Fruit fly (Drosophila melanogaster) whole organism, embryonic: Measurements from ENCODE around the gene CG4278.

Source experiments
- CG11560 ChIP-seq: fragments of 200-800 bp; sonication (Bioruptor generic); IDR thresholded peaks from 3 replicates; pipeline ENCODE4 v1.3.6; 2022; ENCODE audit warnings: missing biosample characterization, missing genetic modification characterization
- CG12299 ChIP-seq: fragments of 200-800 bp; sonication (Bioruptor generic); optimal IDR thresholded peaks from 2 replicates; lab custom pipeline; 2018; ENCODE audit warnings: missing biosample characterization, mild to moderate bottlenecking, missing genetic modification characterization
- CG12769 ChIP-seq: fragments of 200-800 bp; sonication (Bioruptor generic); optimal IDR thresholded peaks from 2 replicates; lab custom pipeline; 2019; ENCODE audit warnings: missing biosample characterization, mild to moderate bottlenecking, missing genetic modification characterization, moderate library complexity
- CG13894 ChIP-seq: fragments of 200-800 bp; sonication (Bioruptor generic); optimal IDR thresholded peaks from 3 replicates; lab custom pipeline; 2018; ENCODE audit warnings: missing biosample characterization, mild to moderate bottlenecking, missing genetic modification characterization, moderate library complexity
- CG17385 ChIP-seq: fragments of 200-800 bp; sonication (Bioruptor generic); optimal IDR thresholded peaks from 3 replicates; lab custom pipeline; 2018; ENCODE audit warnings: missing biosample characterization, mild to moderate bottlenecking, missing genetic modification characterization
- CG2199 ChIP-seq: fragments of 200-800 bp; sonication (Bioruptor generic); IDR thresholded peaks from 3 replicates; pipeline ENCODE4 v1.3.6; 2022; ENCODE audit warnings: missing biosample characterization, missing genetic modification characterization
- CG2678 ChIP-seq: fragments of 200-800 bp; sonication (Bioruptor generic); optimal IDR thresholded peaks from 3 replicates; lab custom pipeline; 2019; ENCODE audit warnings: missing biosample characterization, mild to moderate bottlenecking, missing genetic modification characterization, moderate library complexity
- CG3281 ChIP-seq: fragments of 200-800 bp; sonication (Bioruptor generic); optimal IDR thresholded peaks from 3 replicates; lab custom pipeline; 2017; ENCODE audit warnings: missing biosample characterization, mild to moderate bottlenecking, missing genetic modification characterization
- CG34224 ChIP-seq: fragments of 200-800 bp; sonication (Bioruptor generic); IDR thresholded peaks from 3 replicates; pipeline ENCODE4 v1.3.6; 2022; ENCODE audit warnings: missing biosample characterization, missing genetic modification characterization; ENCODE audit not compliant: partially characterized antibody
- CG6854 ChIP-seq: fragments of 200-800 bp; sonication (Bioruptor generic); optimal IDR thresholded peaks from 3 replicates; lab custom pipeline; 2017; ENCODE audit warnings: missing biosample characterization, mild to moderate bottlenecking, missing genetic modification characterization
- CG7271 ChIP-seq: fragments of 200-800 bp; sonication (Bioruptor generic); optimal IDR thresholded peaks from 2 replicates; lab custom pipeline; 2018; ENCODE audit warnings: missing biosample characterization, mild to moderate bottlenecking, missing genetic modification characterization, moderate library complexity
- CG7987 ChIP-seq: fragments of 200-800 bp; sonication (Bioruptor generic); optimal IDR thresholded peaks from 2 replicates; lab custom pipeline; 2018; ENCODE audit warnings: missing biosample characterization, mild to moderate bottlenecking, missing genetic modification characterization, moderate library complexity
- CrebB ChIP-seq: fragments of 200-800 bp; sonication (Bioruptor generic); optimal IDR thresholded peaks from 3 replicates; lab custom pipeline; 2018; ENCODE audit warnings: missing biosample characterization, mild to moderate bottlenecking, missing genetic modification characterization
- Dll ChIP-seq: fragments of 200-800 bp; sonication (Bioruptor generic); IDR thresholded peaks from 4 replicates; pipeline ENCODE4 v1.3.6; 2022; ENCODE audit warnings: missing biosample characterization, missing genetic modification characterization; ENCODE audit not compliant: partially characterized antibody
- Drgx ChIP-seq: fragments of 200-800 bp; sonication (Bioruptor generic); IDR thresholded peaks from 2 replicates; pipeline ENCODE4 v1.3.6; 2022; ENCODE audit warnings: missing biosample characterization, missing genetic modification characterization
- HHEX ChIP-seq: fragments of 200-800 bp; sonication (Bioruptor generic); optimal IDR thresholded peaks from 3 replicates; lab custom pipeline; 2017; ENCODE audit warnings: missing biosample characterization, mild to moderate bottlenecking, missing genetic modification characterization, missing genetic modification reagents
- HmgZ ChIP-seq: fragments of 200-800 bp; sonication (Bioruptor generic); optimal IDR thresholded peaks from 2 replicates; lab custom pipeline; 2018; ENCODE audit warnings: missing biosample characterization, mild to moderate bottlenecking, missing genetic modification characterization
- Med ChIP-seq: fragments of 200-800 bp; sonication (Bioruptor generic); peaks from one replicate; lab custom pipeline; 2016; ENCODE audit warnings: missing biosample characterization, missing genetic modification characterization, mild to moderate bottlenecking, inconsistent platforms, moderate library complexity
- NFAT ChIP-seq: fragments of 200-800 bp; sonication (Bioruptor generic); IDR thresholded peaks from 2 replicates; pipeline ENCODE4 v1.3.6; 2022; ENCODE audit warnings: missing biosample characterization, missing genetic modification characterization
- NK7.1 ChIP-seq: fragments of 200-800 bp; sonication (Bioruptor generic); optimal IDR thresholded peaks from 3 replicates; lab custom pipeline; 2016; ENCODE audit warnings: missing biosample characterization, missing genetic modification characterization
- Rfx ChIP-seq: fragments of 200-800 bp; sonication (Bioruptor generic); IDR thresholded peaks from 2 replicates; pipeline ENCODE4 v1.3.6; 2022; ENCODE audit warnings: missing biosample characterization, missing genetic modification characterization
- Ssrp ChIP-seq: fragments of 200-800 bp; sonication (Bioruptor generic); optimal IDR thresholded peaks from 2 replicates; lab custom pipeline; 2018; ENCODE audit warnings: missing biosample characterization, mild to moderate bottlenecking, missing genetic modification characterization, moderate library complexity
- Vsx1 ChIP-seq: fragments of 200-800 bp; sonication (Bioruptor generic); optimal IDR thresholded peaks from 2 replicates; lab custom pipeline; 2017; ENCODE audit warnings: missing biosample characterization, mild to moderate bottlenecking, missing genetic modification characterization, missing genetic modification reagents
- abd-A ChIP-seq: fragments of 200-800 bp; sonication (Bioruptor generic); optimal IDR thresholded peaks from 3 replicates; lab custom pipeline; 2019; ENCODE audit warnings: missing biosample characterization, mild to moderate bottlenecking, missing genetic modification characterization, moderate library complexity
- caup ChIP-seq: fragments of 200-800 bp; sonication (Bioruptor generic); optimal IDR thresholded peaks from 3 replicates; lab custom pipeline; 2017; ENCODE audit warnings: missing biosample characterization, mild to moderate bottlenecking, missing genetic modification characterization, moderate library complexity; ENCODE audit not compliant: severe bottlenecking
- chinmo ChIP-seq: fragments of 200-800 bp; sonication (Bioruptor generic); IDR thresholded peaks from 4 replicates; pipeline ENCODE4 v1.3.6; 2022; ENCODE audit warnings: missing biosample characterization, missing genetic modification characterization; ENCODE audit not compliant: partially characterized antibody
- crol ChIP-seq: fragments of 200-800 bp; sonication (Bioruptor generic); IDR thresholded peaks from 2 replicates; pipeline ENCODE4 v1.3.6; 2022; ENCODE audit warnings: missing biosample characterization, missing genetic modification characterization
- dpn ChIP-seq, 2 experiments: fragments of 200-800 bp; sonication (Bioruptor generic); optimal IDR thresholded peaks; 3 replicates each; lab custom pipeline; 2016; ENCODE audit warnings: missing biosample characterization in 2 of 2, missing genetic modification characterization in 2 of 2
- grn ChIP-seq: fragments of 200-800 bp; sonication (Bioruptor generic); optimal IDR thresholded peaks from 3 replicates; lab custom pipeline; 2017; ENCODE audit warnings: missing biosample characterization, missing genetic modification characterization
- gro ChIP-seq: fragments of 200-800 bp; sonication (Bioruptor generic); optimal IDR thresholded peaks from 2 replicates; lab custom pipeline; 2016; ENCODE audit warnings: missing biosample characterization, missing genetic modification characterization
- hkb ChIP-seq, 2 experiments: fragments of 200-800 bp in 1 of 2; fragments of >200 bp in 1 of 2; sonication (Bioruptor generic) in 1 of 2; IDR thresholded peaks in 1 of 2; optimal IDR thresholded peaks in 1 of 2; 2 replicates each; pipeline versions ENCODE4 v1.3.6 to Lab custom; 2017 to 2022; ENCODE audit warnings: missing biosample characterization in 1 of 2, missing genetic modification characterization in 1 of 2
- lab ChIP-seq: fragments of 200-800 bp; sonication (Bioruptor generic); optimal IDR thresholded peaks from 3 replicates; lab custom pipeline; 2017; ENCODE audit warnings: missing biosample characterization, missing genetic modification characterization, mild to moderate bottlenecking, moderate library complexity, missing genetic modification reagents
- lbe ChIP-seq: fragments of 200-800 bp; sonication (Bioruptor generic); optimal IDR thresholded peaks from 2 replicates; lab custom pipeline; 2016; ENCODE audit warnings: missing biosample characterization, mild to moderate bottlenecking, missing genetic modification characterization
- lmd ChIP-seq: fragments of 200-800 bp; sonication (Bioruptor generic); IDR thresholded peaks from 2 replicates; pipeline ENCODE4 v1.3.6; 2022; ENCODE audit warnings: missing biosample characterization, missing genetic modification characterization
- mld ChIP-seq: fragments of 200-800 bp; sonication (Bioruptor generic); IDR thresholded peaks from 3 replicates; pipeline ENCODE4 v1.3.6; 2022; ENCODE audit warnings: missing biosample characterization, missing genetic modification characterization; ENCODE audit not compliant: partially characterized antibody
- pfk ChIP-seq: fragments of 200-800 bp; sonication (Bioruptor generic); optimal IDR thresholded peaks from 2 replicates; lab custom pipeline; 2018; ENCODE audit warnings: missing biosample characterization, mild to moderate bottlenecking, missing genetic modification characterization, moderate library complexity
- pros ChIP-seq: fragments of 200-800 bp; sonication (Bioruptor generic); optimal IDR thresholded peaks from 3 replicates; lab custom pipeline; 2019; ENCODE audit warnings: missing biosample characterization, mild to moderate bottlenecking, missing genetic modification characterization, moderate library complexity
- pzg ChIP-seq: fragments of 200-800 bp; sonication (Bioruptor generic); optimal IDR thresholded peaks from 3 replicates; lab custom pipeline; 2018; ENCODE audit warnings: missing biosample characterization, mild to moderate bottlenecking, missing genetic modification characterization, moderate library complexity
- rib ChIP-seq: fragments of 200-800 bp; sonication (Bioruptor generic); IDR thresholded peaks from 2 replicates; pipeline ENCODE4 v1.3.6; 2022; ENCODE audit warnings: missing biosample characterization, missing genetic modification characterization
- schlank ChIP-seq: fragments of 200-800 bp; sonication (Bioruptor generic); optimal IDR thresholded peaks from 2 replicates; lab custom pipeline; 2018; ENCODE audit warnings: missing biosample characterization, mild to moderate bottlenecking, missing genetic modification characterization
- sd ChIP-seq: fragments of 200-800 bp; sonication (Bioruptor generic); optimal IDR thresholded peaks from 3 replicates; lab custom pipeline; 2018; ENCODE audit warnings: missing biosample characterization, mild to moderate bottlenecking, missing genetic modification characterization, moderate library complexity
- sens ChIP-seq: fragments of 200-800 bp; sonication (Bioruptor generic); peaks from one replicate; lab custom pipeline; 2016; ENCODE audit warnings: missing biosample characterization, missing genetic modification characterization
- sisA ChIP-seq: fragments of 200-800 bp; sonication (Bioruptor generic); IDR thresholded peaks from 2 replicates; pipeline ENCODE4 v1.3.6; 2022; ENCODE audit warnings: missing biosample characterization, missing genetic modification characterization
- slbo ChIP-seq: fragments of 200-800 bp; sonication (Bioruptor generic); IDR thresholded peaks from 2 replicates; pipeline ENCODE4 v1.3.6; 2022; ENCODE audit warnings: missing biosample characterization, missing genetic modification characterization
- sr ChIP-seq: fragments of 200-800 bp; sonication (Bioruptor generic); IDR thresholded peaks from 3 replicates; pipeline ENCODE4 v1.3.6; 2022; ENCODE audit warnings: missing biosample characterization, missing genetic modification characterization
- sug ChIP-seq: fragments of 200-800 bp; optimal IDR thresholded peaks from 2 replicates; lab custom pipeline; 2019; ENCODE audit warnings: missing biosample characterization, mild to moderate bottlenecking, missing genetic modification characterization, moderate library complexity
- tna ChIP-seq: fragments of 200-800 bp; sonication (Bioruptor generic); IDR thresholded peaks from 2 replicates; pipeline ENCODE4 v1.3.6; 2022; ENCODE audit warnings: missing biosample characterization, missing genetic modification characterization; ENCODE audit not compliant: partially characterized antibody
- unc-4 ChIP-seq: fragments of 200-800 bp; sonication (Bioruptor generic); IDR thresholded peaks from 2 replicates; pipeline ENCODE4 v1.3.6; 2022; ENCODE audit warnings: missing biosample characterization, missing genetic modification characterization; ENCODE audit not compliant: partially characterized antibody
- vvl ChIP-seq: fragments of 200-800 bp; sonication (Bioruptor generic); IDR thresholded peaks from 2 replicates; pipeline ENCODE4 v1.3.6; 2022; ENCODE audit warnings: missing biosample characterization, missing genetic modification characterization

Gene CG4278

dm6 chr2L:16315027-16315426 is 11.8 kb upstream of the CG4278 start:
- TF ChIP-seq CG13894 (tag; lab: Kevin White, UChicago) (peak; percentile 92), caup (GFP tag; lab: Kevin White, UChicago) (peak; percentile 67), sr (no peak), CG7271 (tag; lab: Kevin White, UChicago) (no peak), pzg (GFP tag; lab: Kevin White, UChicago) (peak; percentile 0), gro (GFP tag; lab: Kevin White, UChicago) (peak; percentile 50), CG17385 (peak; percentile 17), Drgx (GFP tag; lab: Robert Waterston, UW) (peak; percentile 45), sens (peak; percentile 49), CG12769 (tag; lab: Kevin White, UChicago) (peak; percentile 79), vvl (GFP tag; lab: Robert Waterston, UW) (peak; percentile 55), mld (no peak), sug (tag; lab: Kevin White, UChicago) (peak; percentile 81), HmgZ (tag; lab: Kevin White, UChicago) (peak; percentile 57), abd-A (tag; lab: Kevin White, UChicago) (peak; percentile 75), Vsx1 (GFP tag; lab: Kevin White, UChicago) (no peak), hkb (optimal IDR thresholded peaks at IDR 0.05; lab: Kevin White, UChicago) (no peak), hkb (GFP tag; IDR thresholded peaks at IDR 0.05; lab: Robert Waterston, UW) (peak; percentile 25; the same call in 1 of the 2 replicates), CG7987 (GFP tag; lab: Kevin White, UChicago) (peak; percentile 28), CG6854 (GFP tag; lab: Kevin White, UChicago) (peak; percentile 43), dpn (GFP tag; optimal IDR thresholded peaks at IDR 0.05; lab: Kevin White, UChicago) (no peak), CG2678 (peak; percentile 28), CG3281 (GFP tag; lab: Kevin White, UChicago) (peak; percentile 16), rib (peak; percentile 66; the same call in 1 of the 2 replicates), chinmo (GFP tag; lab: Robert Waterston, UW) (peak; percentile 95), Ssrp (tag; lab: Kevin White, UChicago) (no peak), tna (peak; percentile 43; the same call in 1 of the 2 replicates), CG11560 (tag; lab: Robert Waterston, UW) (no peak), schlank (tag; lab: Kevin White, UChicago) (peak; percentile 31), CG12299 (tag; lab: Kevin White, UChicago) (peak; percentile 0), lab (GFP tag; lab: Kevin White, UChicago) (peak; percentile 61), lmd (no peak), NFAT (GFP tag; lab: Robert Waterston, UW) (0 out of 2 replicates have a peak, but pooled peaks have one; percentile 43), slbo (GFP tag; lab: Robert Waterston, UW) (peak; percentile 30; the same call in 1 of the 2 replicates), Rfx (GFP tag; lab: Robert Waterston, UW) (peak; percentile 36; the same call in 1 of the 2 replicates), Med (peak; percentile 75), CrebB (tag; lab: Kevin White, UChicago) (peak; percentile 65), sisA (GFP tag; lab: Robert Waterston, UW) (no peak), HHEX (no peak), Dll (GFP tag; lab: Robert Waterston, UW) (no peak), unc-4 (GFP tag; lab: Robert Waterston, UW) (no peak; the same call in 1 of the 2 replicates), crol (GFP tag; lab: Robert Waterston, UW) (peak; percentile 92), pfk (GFP tag; lab: Kevin White, UChicago) (peak; percentile 25), pros (GFP tag; lab: Kevin White, UChicago) (peak; percentile 88), CG34224 (GFP tag; lab: Robert Waterston, UW) (peak; percentile 41; the same call in 2 of the 3 replicates), CG2199 (GFP tag; lab: Robert Waterston, UW) (peak; percentile 67; the same call in 1 of the 3 replicates), lbe (GFP tag; lab: Kevin White, UChicago) (peak; percentile 3), sd (tag; lab: Kevin White, UChicago) (peak; percentile 95), grn (GFP tag; lab: Kevin White, UChicago) (peak; percentile 9), NK7.1 (GFP tag; lab: Kevin White, UChicago) (no peak)
